Worm (Caenorhabditis elegans) whole organism, L3 larva: Measurements from ENCODE around the gene H12D21.11.
"Not testable (repeated sequence)": the region's sequence is repeated elsewhere in the genome, so short reads cannot be mapped to it uniquely, and the experiment has no call there.

Experiments used
- R02D3.7 ChIP-seq: fragments of 150-350 bp; optimal IDR thresholded peaks from 2 replicates; lab custom pipeline; 2014; ENCODE audit warnings: missing biosample characterization, missing genetic modification characterization
- ZK546.5 ChIP-seq: sonication (generic microtip); optimal IDR thresholded peaks from 2 replicates; lab custom pipeline; 2017; ENCODE audit warnings: missing biosample characterization, missing genetic modification characterization
- ama-1 ChIP-seq: fragments of 150-350 bp; optimal IDR thresholded peaks from 2 replicates; lab custom pipeline; 2018
- ceh-16 ChIP-seq: sonication (generic microtip); optimal IDR thresholded peaks from 2 replicates; lab custom pipeline; 2017; ENCODE audit warnings: missing biosample characterization, missing genetic modification characterization
- ceh-28 ChIP-seq: fragments of 150-350 bp; optimal IDR thresholded peaks from 2 replicates; lab custom pipeline; 2014; ENCODE audit warnings: missing biosample characterization, missing genetic modification reagents, missing genetic modification characterization
- ceh-82 ChIP-seq: fragments of 150-350 bp; optimal IDR thresholded peaks from 2 replicates; lab custom pipeline; 2014; ENCODE audit warnings: missing biosample characterization, missing genetic modification characterization
- ceh-9 ChIP-seq: sonication (generic microtip); optimal IDR thresholded peaks from 2 replicates; lab custom pipeline; 2018; ENCODE audit warnings: missing biosample characterization, missing genetic modification characterization
- egl-27 ChIP-seq: sonication (generic microtip); optimal IDR thresholded peaks from 4 replicates; lab custom pipeline; 2017; ENCODE audit warnings: missing biosample characterization, missing genetic modification reagents, missing genetic modification characterization
- elt-2 ChIP-seq: sonication (generic microtip); optimal IDR thresholded peaks from 2 replicates; lab custom pipeline; 2016; ENCODE audit warnings: missing genetic modification reagents, mild to moderate bottlenecking, missing genetic modification characterization, missing compliant biosample characterization
- fkh-10 ChIP-seq: sonication (generic microtip); optimal IDR thresholded peaks from 2 replicates; lab custom pipeline; 2017; ENCODE audit warnings: missing biosample characterization, missing genetic modification reagents, missing genetic modification characterization
- fkh-2 ChIP-seq: fragments of 150-350 bp; optimal IDR thresholded peaks from 2 replicates; lab custom pipeline; 2014; ENCODE audit warnings: missing biosample characterization, missing genetic modification reagents, missing genetic modification characterization
- fos-1 ChIP-seq: fragments of 150-350 bp; optimal IDR thresholded peaks from 2 replicates; lab custom pipeline; 2014; ENCODE audit warnings: missing biosample characterization, missing genetic modification characterization
- hmg-11 ChIP-seq: sonication (generic microtip); optimal IDR thresholded peaks from 2 replicates; lab custom pipeline; 2016; ENCODE audit warnings: missing genetic modification characterization, missing compliant biosample characterization
- jun-1 ChIP-seq: fragments of 150-350 bp; optimal IDR thresholded peaks from 2 replicates; lab custom pipeline; 2014; ENCODE audit warnings: missing biosample characterization, missing genetic modification reagents, missing genetic modification characterization
- lin-15B ChIP-seq: fragments of 150-350 bp; optimal IDR thresholded peaks from 2 replicates; lab custom pipeline; 2014; ENCODE audit warnings: missing biosample characterization, missing genetic modification characterization
- lin-39 ChIP-seq: fragments of 150-350 bp; optimal IDR thresholded peaks from 2 replicates; lab custom pipeline; 2018; ENCODE audit warnings: missing biosample characterization, missing genetic modification reagents, missing genetic modification characterization
- lsy-12 ChIP-seq: sonication (generic microtip); optimal IDR thresholded peaks from 2 replicates; lab custom pipeline; 2016; ENCODE audit warnings: mild to moderate bottlenecking, missing genetic modification characterization, missing compliant biosample characterization
- mdl-1 ChIP-seq: fragments of 150-350 bp; optimal IDR thresholded peaks from 2 replicates; lab custom pipeline; 2014; ENCODE audit warnings: missing biosample characterization, missing genetic modification characterization
- nfya-1 ChIP-seq: sonication (generic microtip); optimal IDR thresholded peaks from 2 replicates; lab custom pipeline; 2017; ENCODE audit warnings: missing genetic modification characterization, mild to moderate bottlenecking, missing compliant biosample characterization, antibody characterized with exemption, moderate library complexity; ENCODE audit not compliant: insufficient read depth
- nhr-23 ChIP-seq: fragments of 150-350 bp; optimal IDR thresholded peaks from 2 replicates; lab custom pipeline; 2014; ENCODE audit warnings: missing biosample characterization, missing genetic modification reagents, missing genetic modification characterization
- nhr-25 ChIP-seq: sonication (generic microtip); optimal IDR thresholded peaks from 2 replicates; lab custom pipeline; 2017; ENCODE audit warnings: missing biosample characterization, missing genetic modification characterization
- nhr-28 ChIP-seq: fragments of 150-350 bp; optimal IDR thresholded peaks from 2 replicates; lab custom pipeline; 2014; ENCODE audit warnings: missing biosample characterization, missing genetic modification characterization
- nhr-67 ChIP-seq: fragments of 150-350 bp; optimal IDR thresholded peaks from 2 replicates; lab custom pipeline; 2014; ENCODE audit warnings: missing biosample characterization, missing genetic modification characterization
- nhr-77 ChIP-seq: fragments of 150-350 bp; optimal IDR thresholded peaks from 2 replicates; lab custom pipeline; 2014; ENCODE audit warnings: missing biosample characterization, missing genetic modification characterization
- pha-4 ChIP-seq: fragments of 150-350 bp; optimal IDR thresholded peaks from 2 replicates; lab custom pipeline; 2014; ENCODE audit warnings: missing biosample characterization, missing genetic modification reagents, missing genetic modification characterization
- pqm-1 ChIP-seq: fragments of 150-350 bp; optimal IDR thresholded peaks from 2 replicates; lab custom pipeline; 2017; ENCODE audit warnings: missing biosample characterization, missing genetic modification characterization, inconsistent platforms
- sea-2 ChIP-seq: fragments of 150-350 bp; sonication (generic microtip); optimal IDR thresholded peaks from 4 replicates; lab custom pipeline; 2014; ENCODE audit warnings: missing biosample characterization, missing genetic modification reagents, missing genetic modification characterization
- skn-1 ChIP-seq: fragments of 150-350 bp; optimal IDR thresholded peaks from 2 replicates; lab custom pipeline; 2014; ENCODE audit warnings: missing biosample characterization, missing genetic modification characterization
- snpc-4 ChIP-seq: fragments of 150-350 bp; optimal IDR thresholded peaks from 2 replicates; lab custom pipeline; 2014; ENCODE audit warnings: missing biosample characterization, missing genetic modification characterization
- unc-39 ChIP-seq: sonication (generic microtip); optimal IDR thresholded peaks from 4 replicates; lab custom pipeline; 2017; ENCODE audit warnings: missing biosample characterization, missing genetic modification characterization
- unc-62 ChIP-seq: fragments of 150-350 bp; sonication (generic microtip); optimal IDR thresholded peaks from 4 replicates; lab custom pipeline; 2014; ENCODE audit warnings: missing biosample characterization, missing genetic modification reagents, missing genetic modification characterization
- zag-1 ChIP-seq: fragments of 150-350 bp; optimal IDR thresholded peaks from 2 replicates; lab custom pipeline; 2014; ENCODE audit warnings: missing biosample characterization, missing genetic modification characterization

H12D21.11 gene

DNA sequence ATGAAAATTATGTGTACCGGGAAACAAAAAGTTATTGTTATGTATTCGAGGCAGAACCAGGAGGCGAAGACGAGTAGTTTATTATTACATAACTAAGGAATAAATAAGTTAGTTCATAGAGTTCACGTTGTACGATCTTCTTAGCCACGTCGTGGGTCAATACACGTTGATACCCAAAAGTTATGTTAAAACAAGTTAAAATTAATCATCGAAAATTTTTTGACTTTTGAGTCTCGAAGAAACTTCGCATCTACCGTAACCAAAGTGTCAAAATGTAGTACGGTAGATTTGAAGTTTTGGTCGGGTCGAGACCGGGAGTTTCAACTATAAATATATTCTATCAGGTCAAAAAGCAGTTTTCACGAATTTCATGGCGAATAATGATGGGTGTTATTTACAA, 39.0 kb upstream of the H12D21.11 start, which contains the start of gene ZC412.10:
Gene ZC412.10 (minus strand): TSS at position 101 of the 400 bp plus-strand sequence.
- TF ChIP-seq lin-39, R02D3.7, ceh-82 (tag; lab: Kevin White, UChicago): not testable (repeated sequence)

- TF ChIP-seq zag-1 (tag; lab: Kevin White, UChicago) (no peak), pqm-1 (tag; lab: Kevin White, UChicago) (no peak), nhr-23 (tag; lab: Kevin White, UChicago) (peak; percentile 54)
Observed at ce11 chrV:14877242-14877819, 38.4 kb upstream of the H12D21.11 start.

DNA sequence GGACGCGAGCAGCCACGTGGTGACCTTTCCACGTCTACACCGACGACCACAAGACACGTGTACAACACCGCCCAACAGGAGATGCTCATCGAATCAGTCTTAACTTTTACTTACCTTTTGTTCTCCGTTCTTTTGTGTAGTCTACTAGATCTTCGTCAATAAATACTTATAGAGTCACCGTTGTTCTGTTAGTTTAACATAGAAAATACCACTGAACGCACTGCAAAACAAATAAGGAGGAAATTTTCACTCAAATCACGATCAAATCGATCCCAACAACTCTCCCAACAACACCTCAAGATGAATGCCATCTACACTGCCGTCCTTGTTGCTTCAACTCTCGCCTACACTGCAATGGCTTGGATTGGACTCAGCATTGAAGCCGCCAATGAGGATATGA, 24.9 kb upstream of the H12D21.11 start, which contains the start of gene nspa-2:
Gene nspa-2 (plus strand): TSS at position 301 of the 400 bp plus-strand sequence.
- TF ChIP-seq nhr-25; fos-1 (tag; lab: Kevin White, UChicago); unc-39 (tag; lab: Kevin White, UChicago): not testable (repeated sequence)

ce11 chrV:14893355-14894050, 22.2 kb upstream of the H12D21.11 start, which contains the start of the genes mpst-2 and H12D21.5:
Gene mpst-2, minus strand, starts transcription at chrV:14893455.
Gene H12D21.5, plus strand, starts transcription at chrV:14894000.
- TF ChIP-seq fos-1 (tag; lab: Kevin White, UChicago) (no peak), lin-15B (tag; lab: Kevin White, UChicago) (no peak), ceh-9 (no peak), skn-1 (tag; lab: Kevin White, UChicago) (no peak), ceh-28 (tag; lab: Kevin White, UChicago) (no peak), mdl-1 (no peak), nhr-28 (no peak), egl-27 (tag; lab: Kevin White, UChicago) (no peak), nhr-77 (tag; lab: Kevin White, UChicago) (no peak), hmg-11 (tag; lab: Kevin White, UChicago) (no peak), ceh-82 (tag; lab: Kevin White, UChicago) (no peak), ZK546.5 (no peak), zag-1 (tag; lab: Kevin White, UChicago) (no peak), R02D3.7 (tag; lab: Kevin White, UChicago) (no peak), lsy-12 (tag; lab: Kevin White, UChicago) (no peak), jun-1 (tag; lab: Kevin White, UChicago) (no peak)

DNA sequence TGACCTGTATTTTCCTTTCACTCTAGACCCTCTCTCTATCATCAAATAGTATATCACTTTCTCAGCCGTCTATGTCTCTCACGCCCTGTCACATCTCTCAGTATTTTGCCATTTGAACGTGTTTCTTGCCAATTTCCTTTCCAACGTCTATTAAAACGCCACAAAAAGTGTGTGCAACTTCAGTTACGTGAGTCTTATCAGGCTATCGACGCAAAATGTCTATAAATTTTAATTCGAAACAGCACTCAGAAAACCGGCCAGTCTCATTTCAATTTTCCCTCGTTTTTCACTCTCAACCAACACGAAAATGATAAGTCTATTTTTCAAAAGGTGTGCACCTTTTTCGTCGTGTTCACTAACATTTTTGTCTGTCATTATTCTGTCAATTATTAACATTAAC, 20.1 kb upstream of the H12D21.11 start, which contains the start of gene mpst-3:
Gene mpst-3 (plus strand): TSS at position 91 of the 400 bp plus-strand sequence.
- TF ChIP-seq nhr-77 (tag; lab: Kevin White, UChicago) (no peak), ceh-16 (tag; lab: Kevin White, UChicago) (no peak), pqm-1 (tag; lab: Kevin White, UChicago) (peak; percentile 58), elt-2 (tag; lab: Kevin White, UChicago) (peak; percentile 83), pha-4 (peak; percentile 27), nhr-28 (no peak)

DNA sequence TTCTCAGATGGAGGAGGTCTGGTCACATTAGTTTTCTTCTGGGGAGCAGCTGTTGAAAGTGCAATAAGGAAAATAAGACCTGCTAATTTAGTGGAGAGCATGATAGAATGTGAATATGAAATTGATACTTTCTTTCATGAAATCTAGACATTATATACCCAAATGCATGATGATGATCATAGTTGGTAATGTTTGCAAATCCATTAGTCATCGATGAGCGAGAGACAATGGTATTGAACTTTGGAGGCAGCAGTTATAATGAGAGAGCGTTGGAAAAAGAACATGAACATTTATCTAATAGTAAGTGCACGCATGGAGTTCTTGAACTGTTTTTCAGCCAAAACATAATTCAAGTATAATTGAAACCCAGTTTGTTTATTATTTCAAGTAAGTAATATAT, 18.0 kb upstream of the H12D21.11 start, which contains the start of gene H12D21.6:
Gene H12D21.6 (minus strand): TSS at position 101 of the 400 bp plus-strand sequence.
- TF ChIP-seq fkh-2 (tag; lab: Kevin White, UChicago), result no peak
- no peak for TF ChIP-seq sea-2
- no peak for TF ChIP-seq lsy-12 (tag; lab: Kevin White, UChicago)
- no peak for TF ChIP-seq mdl-1
- no peak for TF ChIP-seq nhr-67 (tag; lab: Kevin White, UChicago)
- no peak for TF ChIP-seq nhr-28
- TF ChIP-seq nfya-1 (tag; lab: Kevin White, UChicago), result no peak
- no peak for TF ChIP-seq nhr-77 (tag; lab: Kevin White, UChicago)
- TF ChIP-seq nhr-23 (tag; lab: Kevin White, UChicago), result no peak
- TF ChIP-seq fkh-10, result no peak
- TF ChIP-seq ceh-28 (tag; lab: Kevin White, UChicago), result no peak
- TF ChIP-seq elt-2 (tag; lab: Kevin White, UChicago), result no peak
- TF ChIP-seq unc-62 (GFP tag; lab: Kevin White, UChicago), result no peak
- no peak for TF ChIP-seq nhr-25
- no peak for TF ChIP-seq ama-1 (lab: Kevin White, UChicago)
- TF ChIP-seq snpc-4, result no peak
- no peak for TF ChIP-seq ceh-9
